Worm (Caenorhabditis elegans): ENCODE data around the gene srh-135.

ce11 chrII:10189369-10189768 lies 37.6 kb downstream of the srh-135 start, which contains the start of gene cdc-25.4:
- no peak for TF ChIP-seq egl-27 (tag; optimal IDR thresholded peaks at IDR 0.05)
- no peak for TF ChIP-seq elt-3 (tag; optimal IDR thresholded peaks at IDR 0.05)
- no peak for TF ChIP-seq ama-1 (optimal IDR thresholded peaks at IDR 0.05)
- no peak for TF ChIP-seq nhr-12 (tag; optimal IDR thresholded peaks at IDR 0.05)
- TF ChIP-seq nfya-1 (tag; optimal IDR thresholded peaks at IDR 0.05; ENCODE audit: insufficient read depth): no peak
- no peak for TF ChIP-seq mdl-1 (tag; optimal IDR thresholded peaks at IDR 0.05)
- no peak for TF ChIP-seq ztf-11 (tag; optimal IDR thresholded peaks at IDR 0.05)
- TF ChIP-seq egl-5 (tag; optimal IDR thresholded peaks at IDR 0.05): no peak
